Worm (Caenorhabditis elegans): ENCODE results near the gene inx-6.

The inx-6 gene

ce11 chrIV:12743680-12744079 is 2.7 kb upstream of the inx-6 start:
- TF ChIP-seq dmd-4 (tag; optimal IDR thresholded peaks at IDR 0.05; ENCODE audit: borderline replicate concordance) (no peak), hlh-6 (tag; optimal IDR thresholded peaks at IDR 0.05) (no peak), hlh-15 (tag; optimal IDR thresholded peaks at IDR 0.05) (no peak), madf-2 (tag; optimal IDR thresholded peaks at IDR 0.05) (no peak), fkh-10 (GFP tag; optimal IDR thresholded peaks at IDR 0.05) (no peak), fax-1 (tag; optimal IDR thresholded peaks at IDR 0.05) (no peak), pros-1 (tag; optimal IDR thresholded peaks at IDR 0.05) (no peak), ref-2 (tag; optimal IDR thresholded peaks at IDR 0.05) (no peak), pha-4 (tag; optimal IDR thresholded peaks at IDR 0.05) (no peak), pag-3 (tag; optimal IDR thresholded peaks at IDR 0.05; ENCODE audit: borderline replicate concordance) (no peak), pax-1 (tag; optimal IDR thresholded peaks at IDR 0.05) (no peak), nhr-11 (tag; optimal IDR thresholded peaks at IDR 0.05) (no peak), eyg-1 (tag; optimal IDR thresholded peaks at IDR 0.05) (no peak), ceh-22 (tag; optimal IDR thresholded peaks at IDR 0.05) (no peak), ztf-16 (tag; optimal IDR thresholded peaks at IDR 0.05) (no peak)

- TF ChIP-seq T23F11.4 (GFP tag; optimal IDR thresholded peaks at IDR 0.05), result no peak
- no peak for TF ChIP-seq odd-2 (tag; optimal IDR thresholded peaks at IDR 0.05)
- TF ChIP-seq ceh-48 (tag; optimal IDR thresholded peaks at IDR 0.05), result no peak
- TF ChIP-seq eyg-1 (tag; optimal IDR thresholded peaks at IDR 0.05), result no peak
- no peak for TF ChIP-seq dmd-4 (tag; optimal IDR thresholded peaks at IDR 0.05; ENCODE audit: borderline replicate concordance)
- no peak for TF ChIP-seq sdc-2 (tag; optimal IDR thresholded peaks at IDR 0.05)
- TF ChIP-seq fkh-6 (tag; optimal IDR thresholded peaks at IDR 0.05), result no peak
- TF ChIP-seq fax-1 (tag; optimal IDR thresholded peaks at IDR 0.05), result no peak
- no peak for TF ChIP-seq unc-42 (tag; optimal IDR thresholded peaks at IDR 0.05)
- TF ChIP-seq ztf-16 (tag; optimal IDR thresholded peaks at IDR 0.05), result no peak
Observed at ce11 chrIV:12744713-12745112, 1.7 kb upstream of the inx-6 start, which contains the start of gene C36H8.1. Gene C36H8.1, minus strand, starts transcription at chrIV:12744813.

DNA sequence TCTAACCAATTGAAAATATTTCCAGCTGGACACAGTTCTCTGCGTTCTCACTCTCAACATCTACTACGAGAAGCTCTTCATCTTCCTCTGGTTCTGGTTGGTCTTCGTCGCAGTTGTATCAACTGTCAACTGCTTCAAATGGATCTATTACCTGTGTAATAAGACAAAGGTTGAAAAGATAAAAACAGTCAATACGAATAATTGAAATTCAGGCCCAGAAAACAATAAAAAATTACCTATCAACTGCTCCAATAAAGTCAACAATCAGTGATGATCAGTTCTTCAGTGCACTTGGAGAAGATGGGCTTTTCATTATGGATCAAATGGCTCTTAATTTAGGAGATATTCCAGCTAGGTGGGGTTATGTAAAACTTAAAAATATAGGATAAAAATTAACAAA is 2.4 kb downstream of the inx-6 start:
- TF ChIP-seq dve-1 (tag; optimal IDR thresholded peaks at IDR 0.05), result no peak
- TF ChIP-seq ets-4 (tag; optimal IDR thresholded peaks at IDR 0.05), result no peak
- TF ChIP-seq madf-2 (tag; optimal IDR thresholded peaks at IDR 0.05), result no peak
- no peak for TF ChIP-seq ztf-16 (tag; optimal IDR thresholded peaks at IDR 0.05)
- TF ChIP-seq fkh-6 (tag; optimal IDR thresholded peaks at IDR 0.05), result no peak
- TF ChIP-seq lin-11 (tag; optimal IDR thresholded peaks at IDR 0.05), result no peak
- TF ChIP-seq nhr-11 (tag; optimal IDR thresholded peaks at IDR 0.05), result no peak
- no peak for TF ChIP-seq hlh-6 (tag; optimal IDR thresholded peaks at IDR 0.05)
- no peak for TF ChIP-seq ttx-3 (tag; optimal IDR thresholded peaks at IDR 0.05)
- no peak for TF ChIP-seq ceh-18 (tag; optimal IDR thresholded peaks at IDR 0.05)
- TF ChIP-seq ceh-31 (tag; optimal IDR thresholded peaks at IDR 0.05), result no peak
- no peak for TF ChIP-seq ref-2 (tag; optimal IDR thresholded peaks at IDR 0.05)
- TF ChIP-seq pqm-1 (tag; optimal IDR thresholded peaks at IDR 0.05), result no peak
- no peak for TF ChIP-seq sox-4 (tag; optimal IDR thresholded peaks at IDR 0.05)
- TF ChIP-seq pros-1 (tag; optimal IDR thresholded peaks at IDR 0.05), result no peak
- TF ChIP-seq lim-6 (tag; optimal IDR thresholded peaks at IDR 0.05), result no peak
- TF ChIP-seq pat-9 (tag; optimal IDR thresholded peaks at IDR 0.05), result no peak

DNA sequence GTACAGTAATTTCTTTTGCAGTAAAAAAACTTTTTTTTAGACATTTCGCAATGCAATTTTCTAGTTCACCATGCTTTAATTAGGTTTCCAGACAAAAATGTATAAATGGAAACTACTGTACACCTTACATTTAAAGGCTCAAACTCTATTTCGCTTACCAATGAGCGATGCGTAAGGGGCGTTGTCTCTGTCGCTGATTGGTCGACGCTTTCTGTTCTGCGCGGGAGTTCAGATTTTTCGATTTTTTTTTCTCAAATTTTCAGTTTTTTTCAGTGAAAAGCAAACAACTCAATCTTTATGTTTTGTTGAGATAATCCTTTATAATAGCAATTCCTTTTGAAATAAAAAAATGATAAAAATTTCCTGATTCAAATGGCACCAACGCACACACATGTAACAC is 7.8 kb downstream of the inx-6 start:
- TF ChIP-seq lin-11 (tag; optimal IDR thresholded peaks at IDR 0.05) (no peak), nfya-1 (tag; optimal IDR thresholded peaks at IDR 0.05) (peak; percentile 60)

ce11 chrIV:12755641-12756040 is 9.3 kb downstream of the inx-6 start:
- no peak for TF ChIP-seq zip-5 (tag; optimal IDR thresholded peaks at IDR 0.05)
- TF ChIP-seq nfya-1 (tag; optimal IDR thresholded peaks at IDR 0.05), result peak; percentile 69
- no peak for TF ChIP-seq pax-1 (tag; optimal IDR thresholded peaks at IDR 0.05)
- TF ChIP-seq pros-1 (tag; optimal IDR thresholded peaks at IDR 0.05), result no peak
- no peak for TF ChIP-seq dve-1 (tag; optimal IDR thresholded peaks at IDR 0.05)
- no peak for TF ChIP-seq ceh-18 (tag; optimal IDR thresholded peaks at IDR 0.05)
- TF ChIP-seq Y22D7AL.16 (tag; optimal IDR thresholded peaks at IDR 0.05), result no peak
